Worm (Caenorhabditis elegans) whole organism, L4/young adult: ENCODE measurements around the gene ugt-10.
"Not testable (repeated sequence)": the region's sequence is repeated elsewhere in the genome, so short reads cannot be mapped to it uniquely, and the experiment has no call there.

Experiments
- W03F9.2 ChIP-seq: fragments of 150-350 bp; optimal IDR thresholded peaks from 2 replicates; lab custom pipeline; 2014; ENCODE audit warnings: missing biosample characterization, missing genetic modification characterization
- dao-5 ChIP-seq: sonication (generic microtip); optimal IDR thresholded peaks from 2 replicates; lab custom pipeline; 2016; ENCODE audit warnings: missing genotype, missing genetic modification characterization, moderate library complexity, missing compliant biosample characterization
- him-1 ChIP-seq: sonication (generic microtip); optimal IDR thresholded peaks from 2 replicates; lab custom pipeline; 2016; ENCODE audit warnings: missing genotype, missing genetic modification reagents, missing genetic modification characterization, missing compliant biosample characterization

The ugt-10 gene

ce11 chrV:4900020-4900419 lies at the start of gene ugt-10:
Gene ugt-10, minus strand, starts transcription at chrV:4900120.
- TF ChIP-seq W03F9.2 (tag; lab: Kevin White, UChicago); dao-5 (tag; lab: Kevin White, UChicago); him-1: not testable (repeated sequence)

- no peak for TF ChIP-seq him-1
- TF ChIP-seq W03F9.2 (tag; lab: Kevin White, UChicago), result no peak
- no peak for TF ChIP-seq dao-5 (tag; lab: Kevin White, UChicago)
Measured at ce11 chrV:4948635-4949034, 48.7 kb upstream of the ugt-10 start, which contains the start of gene str-209. Gene str-209, plus strand, starts transcription at chrV:4948935.

- TF ChIP-seq W03F9.2 (tag; lab: Kevin White, UChicago), result no peak
- TF ChIP-seq dao-5 (tag; lab: Kevin White, UChicago), result no peak
- TF ChIP-seq him-1, result no peak
Measured at ce11 chrV:4944219-4944618, 44.3 kb upstream of the ugt-10 start, which contains the start of gene str-211. Gene str-211, minus strand, starts transcription at chrV:4944319.

- no peak for TF ChIP-seq dao-5 (tag; lab: Kevin White, UChicago)
- no peak for TF ChIP-seq him-1
- TF ChIP-seq W03F9.2 (tag; lab: Kevin White, UChicago), result no peak
Measured at ce11 chrV:4937337-4937736, 37.4 kb upstream of the ugt-10 start.

- TF ChIP-seq him-1 (no peak), W03F9.2 (tag; lab: Kevin White, UChicago) (no peak), dao-5 (tag; lab: Kevin White, UChicago) (no peak)
Measured at ce11 chrV:4935096-4935495, 35.2 kb upstream of the ugt-10 start.

ce11 chrV:4934406-4934805 lies 34.5 kb upstream of the ugt-10 start, which contains the start of gene catp-2:
Gene catp-2, plus strand, starts transcription at chrV:4934706.
- TF ChIP-seq dao-5 (tag; lab: Kevin White, UChicago) (no peak), him-1 (no peak), W03F9.2 (tag; lab: Kevin White, UChicago) (no peak)

- TF ChIP-seq W03F9.2 (tag; lab: Kevin White, UChicago), result no peak
- TF ChIP-seq dao-5 (tag; lab: Kevin White, UChicago), result no peak
- TF ChIP-seq him-1, result no peak
Measured at ce11 chrV:4933268-4933667, 33.3 kb upstream of the ugt-10 start.

ce11 chrV:4932814-4933213 lies 32.9 kb upstream of the ugt-10 start, which contains the start of gene C02E7.10:
Gene C02E7.10, minus strand, starts transcription at chrV:4933045.
- TF ChIP-seq dao-5 (tag; lab: Kevin White, UChicago) (no peak), W03F9.2 (tag; lab: Kevin White, UChicago) (no peak), him-1 (no peak)

- TF ChIP-seq dao-5 (tag; lab: Kevin White, UChicago) (no peak), him-1 (no peak), W03F9.2 (tag; lab: Kevin White, UChicago) (no peak)
Measured at ce11 chrV:4929842-4930241, 29.9 kb upstream of the ugt-10 start, which contains the start of gene str-205. Gene str-205, minus strand, starts transcription at chrV:4929942.

- TF ChIP-seq W03F9.2 (tag; lab: Kevin White, UChicago) (no peak), dao-5 (tag; lab: Kevin White, UChicago) (no peak), him-1 (no peak)
Measured at ce11 chrV:4926371-4926770, 26.5 kb upstream of the ugt-10 start, which contains the start of gene srh-21. Gene srh-21, plus strand, starts transcription at chrV:4926671.

- TF ChIP-seq W03F9.2 (tag; lab: Kevin White, UChicago) (no peak), him-1 (no peak), dao-5 (tag; lab: Kevin White, UChicago) (no peak)
Measured at ce11 chrV:4924618-4925017, 24.7 kb upstream of the ugt-10 start, which contains the start of gene srh-20. Gene srh-20, plus strand, starts transcription at chrV:4924918.

- TF ChIP-seq W03F9.2 (tag; lab: Kevin White, UChicago) (no peak), him-1 (no peak), dao-5 (tag; lab: Kevin White, UChicago) (no peak)
Measured at ce11 chrV:4922024-4922423, 22.1 kb upstream of the ugt-10 start, which contains the start of gene srh-22. Gene srh-22, plus strand, starts transcription at chrV:4922324.

- TF ChIP-seq dao-5 (tag; lab: Kevin White, UChicago), result no peak
- no peak for TF ChIP-seq him-1
- TF ChIP-seq W03F9.2 (tag; lab: Kevin White, UChicago), result no peak
Measured at ce11 chrV:4920690-4921152, 20.8 kb upstream of the ugt-10 start, which contains the start of the genes C02E7.8 and srh-23. Gene C02E7.8, minus strand, starts transcription at chrV:4920790. Gene srh-23, plus strand, starts transcription at chrV:4921102.

ce11 chrV:4918664-4919257 lies 18.8 kb upstream of the ugt-10 start, which contains the start of gene C02E7.6:
Gene C02E7.6, plus strand, starts transcription at chrV:4919207.
- TF ChIP-seq W03F9.2 (tag; lab: Kevin White, UChicago) (no peak), him-1 (no peak), dao-5 (tag; lab: Kevin White, UChicago) (no peak)
